Fruit fly (Drosophila melanogaster) whole organism, embryonic: ENCODE data around the gene CG34297.

ENCODE experiments used
- CG8478 ChIP-seq: fragments of >200 bp; optimal IDR thresholded peaks from 2 replicates; lab custom pipeline; 2018
- E2f2 ChIP-seq: fragments of 200-800 bp; sonication (Bioruptor generic); IDR thresholded peaks from 2 replicates; pipeline ENCODE4 v1.3.6; 2022; ENCODE audit warnings: missing biosample characterization, missing genetic modification characterization
- HLH54F ChIP-seq: fragments of 200-800 bp; sonication (Bioruptor generic); optimal IDR thresholded peaks from 3 replicates; lab custom pipeline; 2016; ENCODE audit warnings: missing biosample characterization, missing genetic modification characterization
- Hmr ChIP-seq: fragments of 200-800 bp; sonication (Bioruptor generic); optimal IDR thresholded peaks from 3 replicates; lab custom pipeline; 2017; ENCODE audit warnings: mild to moderate bottlenecking, missing biosample characterization, missing genetic modification reagents, missing genetic modification characterization
- Oaz ChIP-seq: fragments of 200-800 bp; sonication (Bioruptor generic); IDR thresholded peaks from 2 replicates; pipeline ENCODE4 v1.3.6; 2022; ENCODE audit warnings: missing biosample characterization, missing genetic modification characterization
- Side ChIP-seq: fragments of 200-800 bp; sonication (Bioruptor generic); optimal IDR thresholded peaks from 2 replicates; lab custom pipeline; 2016; ENCODE audit warnings: missing biosample characterization, missing genetic modification characterization
- wdn ChIP-seq: fragments of 200-800 bp; sonication (Bioruptor generic); IDR thresholded peaks from 2 replicates; pipeline ENCODE4 v1.3.6; 2022; ENCODE audit warnings: missing biosample characterization, missing genetic modification characterization

- no peak for TF ChIP-seq CG8478 (lab: Kevin White, UChicago)
- no peak for TF ChIP-seq E2f2
- TF ChIP-seq Oaz (GFP tag; lab: Robert Waterston, UW) = no peak
- no peak for TF ChIP-seq Side (GFP tag; lab: Kevin White, UChicago)
- no peak for TF ChIP-seq wdn (GFP tag; lab: Robert Waterston, UW)
- TF ChIP-seq Hmr (GFP tag; lab: Kevin White, UChicago) = no peak
- no peak for TF ChIP-seq HLH54F (GFP tag; lab: Kevin White, UChicago)
Observed at dm6 chr3R:6726119-6726518, 21.7 kb downstream of the CG34297 start.
